Fruit fly (Drosophila melanogaster) whole organism, embryonic: ENCODE data around the gene ppk13.

Experiments
- Awh ChIP-seq: fragments of 200-800 bp; sonication (Bioruptor generic); IDR thresholded peaks from 2 replicates; pipeline ENCODE4, ENCODE4 v1.3.6; 2022; ENCODE audit warnings: missing biosample characterization, missing genetic modification characterization
- BtbVII ChIP-seq: fragments of 200-800 bp; sonication (Bioruptor generic); optimal IDR thresholded peaks from 3 replicates; lab custom pipeline; 2017; ENCODE audit warnings: missing biosample characterization, mild to moderate bottlenecking, missing genetic modification characterization
- CG11093 ChIP-seq: fragments of 200-800 bp; sonication (Bioruptor generic); IDR thresholded peaks from 3 replicates; pipeline ENCODE4 v1.3.6; 2022; ENCODE audit warnings: missing biosample characterization, missing genetic modification characterization
- CG11504 ChIP-seq: fragments of 200-800 bp; sonication (Bioruptor generic); optimal IDR thresholded peaks from 3 replicates; lab custom pipeline; 2019; ENCODE audit warnings: missing biosample characterization, mild to moderate bottlenecking, missing genetic modification characterization, moderate library complexity
- CG12104 ChIP-seq: fragments of 200-800 bp; sonication (Bioruptor generic); optimal IDR thresholded peaks from 3 replicates; lab custom pipeline; 2016; ENCODE audit warnings: missing biosample characterization, missing genetic modification characterization
- CG12299 ChIP-seq: fragments of 200-800 bp; sonication (Bioruptor generic); optimal IDR thresholded peaks from 2 replicates; lab custom pipeline; 2018; ENCODE audit warnings: missing biosample characterization, mild to moderate bottlenecking, missing genetic modification characterization
- CG13424 ChIP-seq: fragments of 200-800 bp; sonication (Bioruptor generic); optimal IDR thresholded peaks from 2 replicates; lab custom pipeline; 2019; ENCODE audit warnings: missing biosample characterization, mild to moderate bottlenecking, missing genetic modification characterization, moderate library complexity
- CG16779 ChIP-seq: fragments of 200-800 bp; sonication (Bioruptor generic); IDR thresholded peaks from 2 replicates; pipeline ENCODE4 v1.3.6; 2022; ENCODE audit warnings: missing biosample characterization, missing genetic modification characterization
- CG17328 ChIP-seq: fragments of 200-800 bp; sonication (Bioruptor generic); IDR thresholded peaks from 2 replicates; pipeline ENCODE4 v1.3.6; 2022; ENCODE audit warnings: missing biosample characterization, missing genetic modification characterization
- CG17359 ChIP-seq: fragments of 200-800 bp; sonication (Bioruptor generic); optimal IDR thresholded peaks from 3 replicates; lab custom pipeline; 2018; ENCODE audit warnings: missing biosample characterization, mild to moderate bottlenecking, missing genetic modification characterization, moderate library complexity
- CG1832 ChIP-seq: fragments of 200-800 bp; sonication (Bioruptor generic); optimal IDR thresholded peaks from 2 replicates; lab custom pipeline; 2017; ENCODE audit warnings: missing biosample characterization, mild to moderate bottlenecking, missing genetic modification characterization, inconsistent platforms
- CG2199 ChIP-seq: fragments of 200-800 bp; sonication (Bioruptor generic); IDR thresholded peaks from 3 replicates; pipeline ENCODE4 v1.3.6; 2022; ENCODE audit warnings: missing biosample characterization, missing genetic modification characterization
- CG3995 ChIP-seq: fragments of 200-800 bp; sonication (Bioruptor generic); optimal IDR thresholded peaks from 3 replicates; lab custom pipeline; 2016; ENCODE audit warnings: missing biosample characterization, missing genetic modification characterization
- CG4424 ChIP-seq: fragments of 200-800 bp; sonication (Bioruptor generic); optimal IDR thresholded peaks from 3 replicates; lab custom pipeline; 2016; ENCODE audit warnings: missing biosample characterization, missing genetic modification characterization
- CG6791 ChIP-seq: fragments of 200-800 bp; sonication (Bioruptor generic); IDR thresholded peaks from 3 replicates; pipeline ENCODE4 v1.3.6; 2022; ENCODE audit warnings: missing biosample characterization, missing genetic modification characterization; ENCODE audit not compliant: partially characterized antibody
- CG7839 ChIP-seq: fragments of 200-800 bp; sonication (Bioruptor generic); optimal IDR thresholded peaks from 3 replicates; lab custom pipeline; 2018; ENCODE audit warnings: missing biosample characterization, mild to moderate bottlenecking, missing genetic modification characterization, moderate library complexity
- CG8089 ChIP-seq: fragments of 200-800 bp; sonication (Bioruptor generic); optimal IDR thresholded peaks from 3 replicates; lab custom pipeline; 2016; ENCODE audit warnings: missing biosample characterization, missing genetic modification characterization
- CG8281 ChIP-seq: fragments of 200-800 bp; sonication (Bioruptor generic); optimal IDR thresholded peaks from 2 replicates; lab custom pipeline; 2018; ENCODE audit warnings: missing biosample characterization, mild to moderate bottlenecking, missing genetic modification characterization, moderate library complexity
- CG8944 ChIP-seq: fragments of 200-800 bp; sonication (Bioruptor generic); optimal IDR thresholded peaks from 3 replicates; lab custom pipeline; 2016; ENCODE audit warnings: missing biosample characterization, missing genetic modification characterization
- Dfd ChIP-seq, 2 experiments: fragments of >200 bp; optimal IDR thresholded peaks; 2 replicates each; lab custom pipeline; 2017; ENCODE audit warnings: missing biosample characterization in 2 of 2, missing genetic modification characterization in 2 of 2
- Drgx ChIP-seq: fragments of 200-800 bp; sonication (Bioruptor generic); IDR thresholded peaks from 2 replicates; pipeline ENCODE4 v1.3.6; 2022; ENCODE audit warnings: missing biosample characterization, missing genetic modification characterization
- Fer2 ChIP-seq: fragments of 200-800 bp; sonication (Bioruptor generic); optimal IDR thresholded peaks from 2 replicates; lab custom pipeline; 2018; ENCODE audit warnings: missing biosample characterization, mild to moderate bottlenecking, missing genetic modification characterization, moderate library complexity
- GATAe ChIP-seq: fragments of 200-800 bp; sonication (Bioruptor generic); conservative IDR thresholded peaks from 2 replicates; pipeline ENCODE4 v1.3.6; 2022; ENCODE audit warnings: missing biosample characterization, missing genetic modification characterization
- HLH54F ChIP-seq: fragments of 200-800 bp; sonication (Bioruptor generic); optimal IDR thresholded peaks from 3 replicates; lab custom pipeline; 2016; ENCODE audit warnings: missing biosample characterization, missing genetic modification characterization
- HLHmδ ChIP-seq: fragments of 200-800 bp; sonication (Bioruptor generic); optimal IDR thresholded peaks from 2 replicates; lab custom pipeline; 2018; ENCODE audit warnings: missing biosample characterization, mild to moderate bottlenecking, missing genetic modification characterization, moderate library complexity
- MTF-1 ChIP-seq: fragments of 200-800 bp; sonication (Bioruptor generic); optimal IDR thresholded peaks from 2 replicates; lab custom pipeline; 2018; ENCODE audit warnings: missing biosample characterization, mild to moderate bottlenecking, missing genetic modification characterization, borderline replicate concordance
- NC2α ChIP-seq: fragments of 200-800 bp; sonication (Bioruptor generic); optimal IDR thresholded peaks from 2 replicates; lab custom pipeline; 2016; ENCODE audit warnings: missing biosample characterization, missing genetic modification characterization
- Six4 ChIP-seq: fragments of 200-800 bp; sonication (Bioruptor generic); optimal IDR thresholded peaks from 2 replicates; lab custom pipeline; 2016; ENCODE audit warnings: missing biosample characterization, missing genetic modification characterization
- Ssrp ChIP-seq: fragments of 200-800 bp; sonication (Bioruptor generic); optimal IDR thresholded peaks from 2 replicates; lab custom pipeline; 2018; ENCODE audit warnings: missing biosample characterization, mild to moderate bottlenecking, missing genetic modification characterization, moderate library complexity
- aop ChIP-seq: fragments of 200-800 bp; sonication (Bioruptor generic); IDR thresholded peaks from 2 replicates; pipeline ENCODE4 v1.3.6; 2022; ENCODE audit warnings: missing biosample characterization, missing genetic modification characterization
- ase ChIP-seq: fragments of 200-800 bp; sonication (Bioruptor generic); IDR thresholded peaks from 3 replicates; pipeline ENCODE4 v1.3.6; 2022; ENCODE audit warnings: missing biosample characterization, missing genetic modification characterization
- az2 ChIP-seq: fragments of 200-800 bp; sonication (Bioruptor generic); optimal IDR thresholded peaks from 3 replicates; lab custom pipeline; 2016; ENCODE audit warnings: missing biosample characterization, missing genetic modification characterization
- cad ChIP-seq: fragments of >200 bp; optimal IDR thresholded peaks from 2 replicates; lab custom pipeline; 2017; ENCODE audit warnings: missing biosample characterization, missing genetic modification characterization
- caup ChIP-seq: fragments of 200-800 bp; sonication (Bioruptor generic); optimal IDR thresholded peaks from 3 replicates; lab custom pipeline; 2017; ENCODE audit warnings: missing biosample characterization, mild to moderate bottlenecking, missing genetic modification characterization, moderate library complexity; ENCODE audit not compliant: severe bottlenecking
- cg ChIP-seq: fragments of 200-800 bp; sonication (Bioruptor generic); optimal IDR thresholded peaks from 3 replicates; lab custom pipeline; 2019; ENCODE audit warnings: missing biosample characterization, mild to moderate bottlenecking, missing genetic modification characterization, moderate library complexity
- ems ChIP-seq: fragments of 200-800 bp; sonication (Bioruptor generic); optimal IDR thresholded peaks from 3 replicates; lab custom pipeline; 2016; ENCODE audit warnings: missing biosample characterization, missing genetic modification characterization
- esg ChIP-seq: fragments of 200-800 bp; sonication (Bioruptor generic); conservative IDR thresholded peaks from 2 replicates; pipeline ENCODE4 v1.3.6; 2022; ENCODE audit warnings: missing biosample characterization, missing genetic modification characterization
- grn ChIP-seq: fragments of 200-800 bp; sonication (Bioruptor generic); optimal IDR thresholded peaks from 3 replicates; lab custom pipeline; 2017; ENCODE audit warnings: missing biosample characterization, missing genetic modification characterization
- insv ChIP-seq, 2 experiments: fragments of 200-800 bp; sonication (Bioruptor generic); optimal IDR thresholded peaks; 3 replicates each; lab custom pipeline; 2016 to 2018; ENCODE audit warnings: missing biosample characterization in 2 of 2, missing genetic modification characterization in 2 of 2
- inv ChIP-seq: fragments of 200-800 bp; sonication (Bioruptor generic); IDR thresholded peaks from 2 replicates; pipeline ENCODE4 v1.3.6; 2022; ENCODE audit warnings: missing biosample characterization, missing genetic modification characterization; ENCODE audit not compliant: partially characterized antibody
- odd ChIP-seq: fragments of 200-800 bp; sonication (Bioruptor generic); optimal IDR thresholded peaks from 2 replicates; lab custom pipeline; 2017; ENCODE audit warnings: missing biosample characterization, mild to moderate bottlenecking, missing genetic modification characterization
- pita ChIP-seq: fragments of 200-800 bp; sonication (Bioruptor generic); optimal IDR thresholded peaks from 2 replicates; lab custom pipeline; 2017; ENCODE audit warnings: missing biosample characterization, mild to moderate bottlenecking, missing genetic modification characterization
- row ChIP-seq: fragments of 200-800 bp; sonication (Bioruptor generic); IDR thresholded peaks from 3 replicates; pipeline ENCODE4 v1.3.6; 2022; ENCODE audit warnings: missing biosample characterization, missing genetic modification characterization
- seq ChIP-seq: fragments of 200-800 bp; sonication (Bioruptor generic); IDR thresholded peaks from 2 replicates; pipeline ENCODE4 v1.3.6; 2022; ENCODE audit warnings: missing biosample characterization, missing genetic modification characterization
- slbo ChIP-seq: fragments of 200-800 bp; sonication (Bioruptor generic); IDR thresholded peaks from 2 replicates; pipeline ENCODE4 v1.3.6; 2022; ENCODE audit warnings: missing biosample characterization, missing genetic modification characterization
- slou ChIP-seq: fragments of 200-800 bp; sonication (Bioruptor generic); optimal IDR thresholded peaks from 3 replicates; lab custom pipeline; 2016; ENCODE audit warnings: missing biosample characterization, missing genetic modification characterization
- slp2 ChIP-seq: fragments of 200-800 bp; sonication (Bioruptor generic); optimal IDR thresholded peaks from 2 replicates; lab custom pipeline; 2016; ENCODE audit warnings: missing biosample characterization, missing genetic modification characterization
- so ChIP-seq: fragments of 200-800 bp; sonication (Bioruptor generic); IDR thresholded peaks from 3 replicates; pipeline ENCODE4 v1.3.6; 2022; ENCODE audit warnings: missing biosample characterization, missing genetic modification characterization
- tup ChIP-seq: fragments of 200-800 bp; sonication (Bioruptor generic); optimal IDR thresholded peaks from 2 replicates; lab custom pipeline; 2016; ENCODE audit warnings: missing biosample characterization, mild to moderate bottlenecking, missing genetic modification characterization, moderate library complexity
- twi ChIP-seq: fragments of 200-800 bp; optimal IDR thresholded peaks from 2 replicates; lab custom pipeline; 2019; ENCODE audit warnings: missing biosample characterization, mild to moderate bottlenecking, missing genetic modification characterization, moderate library complexity
- vnd ChIP-seq: fragments of 200-800 bp; sonication (Bioruptor generic); IDR thresholded peaks from 3 replicates; pipeline ENCODE4 v1.3.6; 2022; ENCODE audit warnings: missing biosample characterization, missing genetic modification characterization; ENCODE audit not compliant: partially characterized antibody
- wek ChIP-seq: fragments of 200-800 bp; sonication (Bioruptor generic); optimal IDR thresholded peaks from 3 replicates; lab custom pipeline; 2018; ENCODE audit warnings: missing biosample characterization, mild to moderate bottlenecking, missing genetic modification characterization, moderate library complexity

The ppk13 gene

dm6 chr2L:21104326-21104725, 15.8 kb upstream of the ppk13 start, which contains the start of the genes CG46307 and Nhe2 (continued):
- peak; percentile 6 for TF ChIP-seq CG4424
- TF ChIP-seq CG8944 = no peak
- no peak for TF ChIP-seq Fer2 (tag; lab: Kevin White, UChicago)
- no peak for TF ChIP-seq ase (GFP tag; lab: Robert Waterston, UW)
- no peak for TF ChIP-seq CG6791 (GFP tag; lab: Robert Waterston, UW)
- no peak for TF ChIP-seq odd
- no peak for TF ChIP-seq wek (GFP tag; lab: Kevin White, UChicago)
- TF ChIP-seq tup (GFP tag; lab: Kevin White, UChicago) = no peak
- no peak for TF ChIP-seq Awh (GFP tag; lab: Robert Waterston, UW)
- TF ChIP-seq CG1832 (GFP tag; lab: Kevin White, UChicago) = no peak
- no peak for TF ChIP-seq CG11504 (tag; lab: Kevin White, UChicago)
- TF ChIP-seq CG12104 = no peak
- no peak for TF ChIP-seq twi (tag; lab: Kevin White, UChicago)
- no peak for TF ChIP-seq MTF-1 (GFP tag; lab: Kevin White, UChicago)
- no peak for TF ChIP-seq Dfd (GFP tag; optimal IDR thresholded peaks at IDR 0.05; lab: Kevin White, UChicago)
- TF ChIP-seq CG16779 = no peak
- peak; percentile 68 for TF ChIP-seq CG2199 (GFP tag; lab: Robert Waterston, UW)
- TF ChIP-seq CG17328 = no peak
- TF ChIP-seq seq (GFP tag; lab: Robert Waterston, UW) = no peak
- TF ChIP-seq BtbVII (GFP tag; lab: Kevin White, UChicago) = no peak
- TF ChIP-seq HLHmδ (GFP tag; lab: Kevin White, UChicago) = peak; percentile 45
- TF ChIP-seq vnd (GFP tag; lab: Robert Waterston, UW) = no peak
- no peak for TF ChIP-seq ems (GFP tag; lab: Kevin White, UChicago)
- peak; percentile 55 for TF ChIP-seq row (GFP tag; lab: Robert Waterston, UW)
- TF ChIP-seq caup (GFP tag; lab: Kevin White, UChicago) = no peak
- TF ChIP-seq az2 (GFP tag; lab: Kevin White, UChicago) = no peak
- no peak for TF ChIP-seq inv (GFP tag; lab: Robert Waterston, UW)
- 0 out of 2 replicates have a peak, but pooled peaks have one; percentile 16 for TF ChIP-seq slbo (GFP tag; lab: Robert Waterston, UW)
- no peak for TF ChIP-seq slp2
- no peak for TF ChIP-seq cg (GFP tag; lab: Kevin White, UChicago)
- no peak for TF ChIP-seq NC2α (GFP tag; lab: Kevin White, UChicago)
- TF ChIP-seq CG17359 = no peak
- TF ChIP-seq esg (GFP tag; lab: Robert Waterston, UW) = no peak
- TF ChIP-seq grn = no peak
- TF ChIP-seq CG7839 (tag; lab: Kevin White, UChicago) = no peak
- TF ChIP-seq GATAe = no peak
- no peak for TF ChIP-seq CG8281 (tag; lab: Kevin White, UChicago)
- TF ChIP-seq aop (GFP tag; lab: Robert Waterston, UW) = no peak
- TF ChIP-seq slou = no peak
- TF ChIP-seq CG12299 (tag; lab: Kevin White, UChicago) = no peak
- TF ChIP-seq Six4 (GFP tag; lab: Kevin White, UChicago) = no peak
- TF ChIP-seq pita = no peak
- TF ChIP-seq insv (GFP tag; optimal IDR thresholded peaks at IDR 0.05; lab: Kevin White, UChicago) = no peak
- no peak for TF ChIP-seq so (GFP tag; lab: Robert Waterston, UW)
- no peak for TF ChIP-seq HLH54F (GFP tag; lab: Kevin White, UChicago)
- no peak for TF ChIP-seq CG11093 (GFP tag; lab: Robert Waterston, UW)
- TF ChIP-seq CG13424 (tag; lab: Kevin White, UChicago) = no peak
- no peak for TF ChIP-seq Drgx (GFP tag; lab: Robert Waterston, UW)
- no peak for TF ChIP-seq Ssrp (tag; lab: Kevin White, UChicago)
- no peak for TF ChIP-seq CG8089 (GFP tag; lab: Kevin White, UChicago)
- TF ChIP-seq CG3995 (GFP tag; lab: Kevin White, UChicago) = no peak
- TF ChIP-seq cad (GFP tag; lab: Kevin White, UChicago) = no peak
